Worm (Caenorhabditis elegans) whole organism, L1 larva: Measurements from ENCODE around the gene C05B5.11.

Experiments
- efl-1 ChIP-seq, 4 experiments: fragments of 150-350 bp; optimal IDR thresholded peaks in 3 of 4; peaks in 1 of 4; 1 replicate in 1 of 4; 2 replicates in 3 of 4; lab custom pipeline; 2014; ENCODE audit warnings: missing biosample characterization in 2 of 4, missing genetic modification characterization in 2 of 4, missing genetic modification reagents in 2 of 4
- fkh-8 ChIP-seq: sonication (generic microtip); optimal IDR thresholded peaks from 2 replicates; lab custom pipeline; 2016; ENCODE audit warnings: mild to moderate bottlenecking, missing genetic modification characterization, missing compliant biosample characterization
- lsy-2 ChIP-seq, 2 experiments: fragments of 150-350 bp; optimal IDR thresholded peaks; 2 replicates each; lab custom pipeline; 2014; ENCODE audit warnings: missing biosample characterization in 2 of 2, missing genetic modification characterization in 2 of 2
- mdl-1 ChIP-seq, 2 experiments: fragments of 150-350 bp; optimal IDR thresholded peaks; 2 replicates each; lab custom pipeline; 2014 to 2017; ENCODE audit warnings: missing biosample characterization in 2 of 2, missing genetic modification characterization in 2 of 2, inconsistent platforms in 1 of 2
- nhr-12 ChIP-seq: sonication (generic microtip); optimal IDR thresholded peaks from 2 replicates; lab custom pipeline; 2017; ENCODE audit warnings: missing biosample characterization, missing genetic modification characterization
- nhr-76 ChIP-seq: sonication (generic microtip); optimal IDR thresholded peaks from 2 replicates; lab custom pipeline; 2017; ENCODE audit warnings: missing biosample characterization, missing genetic modification characterization
- nhr-90 ChIP-seq: sonication (generic microtip); optimal IDR thresholded peaks from 2 replicates; lab custom pipeline; 2016; ENCODE audit warnings: mild to moderate bottlenecking, missing genetic modification characterization, missing compliant biosample characterization; ENCODE audit not compliant: poor library complexity
- sox-4 ChIP-seq: sonication (generic microtip); optimal IDR thresholded peaks from 2 replicates; lab custom pipeline; 2016; ENCODE audit warnings: missing genetic modification characterization, missing compliant biosample characterization
- tbx-2 ChIP-seq: sonication (generic microtip); optimal IDR thresholded peaks from 2 replicates; lab custom pipeline; 2016; ENCODE audit warnings: missing genetic modification characterization, missing compliant biosample characterization
- zag-1 ChIP-seq: fragments of 150-350 bp; optimal IDR thresholded peaks from 2 replicates; lab custom pipeline; 2014; ENCODE audit warnings: missing biosample characterization, missing genetic modification characterization

DNA sequence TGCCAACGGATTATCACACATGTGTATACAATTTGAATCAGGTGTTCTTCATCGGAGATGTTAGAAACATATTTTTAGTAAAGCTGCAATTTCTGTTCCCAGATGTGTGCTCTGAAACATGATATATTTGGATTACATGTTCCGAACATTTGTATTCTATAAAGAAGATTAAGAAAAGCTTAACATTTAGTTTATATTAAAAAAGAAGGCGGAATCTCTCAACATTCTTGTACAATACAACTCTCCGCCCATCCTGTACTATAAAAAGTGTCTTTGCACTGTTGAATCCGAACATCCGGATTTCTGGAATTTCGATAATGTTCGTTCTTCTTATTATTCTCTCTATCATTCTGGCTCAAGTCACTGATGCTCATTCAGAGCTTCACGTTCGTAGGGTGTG, 23.6 kb downstream of the C05B5.11 start, which contains the start of gene ins-23:
- TF ChIP-seq nhr-12 (tag; lab: Kevin White, UChicago): no peak
- no peak for TF ChIP-seq lsy-2 (tag; optimal IDR thresholded peaks at IDR 0.05; lab: Kevin White, UChicago)
- TF ChIP-seq zag-1 (tag; lab: Kevin White, UChicago): no peak
- TF ChIP-seq nhr-90: no peak
- TF ChIP-seq efl-1 (optimal IDR thresholded peaks at IDR 0.05; lab: Kevin White, UChicago): no peak
- no peak for TF ChIP-seq efl-1 (GFP tag; optimal IDR thresholded peaks at IDR 0.05 in 1 of 2; lab: Kevin White, UChicago)
- no peak for TF ChIP-seq sox-4 (tag; lab: Kevin White, UChicago)
- TF ChIP-seq nhr-76 (tag; lab: Kevin White, UChicago): no peak
- TF ChIP-seq tbx-2: no peak
- no peak for TF ChIP-seq fkh-8 (tag; lab: Kevin White, UChicago)
- no peak for TF ChIP-seq mdl-1 (tag; optimal IDR thresholded peaks at IDR 0.05; lab: Kevin White, UChicago)
